Worm (Caenorhabditis elegans) whole organism, L1 larva: ENCODE measurements around the gene R07B1.11.

Experiments used
- fkh-10 ChIP-seq: sonication (generic microtip); optimal IDR thresholded peaks from 2 replicates; lab custom pipeline; 2017; ENCODE audit warnings: missing biosample characterization, missing genetic modification reagents, missing genetic modification characterization
- lin-13 ChIP-seq: fragments of 150-350 bp; optimal IDR thresholded peaks from 2 replicates; lab custom pipeline; 2014; ENCODE audit warnings: missing biosample characterization, missing genetic modification reagents, missing genetic modification characterization
- nhr-28 ChIP-seq: fragments of 150-350 bp; optimal IDR thresholded peaks from 2 replicates; lab custom pipeline; 2014; ENCODE audit warnings: missing biosample characterization, missing genetic modification characterization
- pag-3 ChIP-seq: sonication (generic microtip); optimal IDR thresholded peaks from 2 replicates; lab custom pipeline; 2017; ENCODE audit warnings: missing genetic modification characterization, mild to moderate bottlenecking, missing compliant biosample characterization, antibody characterized with exemption, borderline replicate concordance; ENCODE audit not compliant: insufficient read depth
- pqm-1 ChIP-seq: sonication (generic microtip); optimal IDR thresholded peaks from 3 replicates; lab custom pipeline; 2017; ENCODE audit warnings: missing biosample characterization, missing genetic modification characterization
- unc-130 ChIP-seq: fragments of 150-350 bp; optimal IDR thresholded peaks from 2 replicates; lab custom pipeline; 2017; ENCODE audit warnings: missing biosample characterization, missing genetic modification characterization, inconsistent platforms

- TF ChIP-seq lin-13 (GFP tag; lab: Kevin White, UChicago) (no peak), pag-3 (tag; lab: Kevin White, UChicago) (no peak), pqm-1 (no peak), nhr-28 (tag; lab: Kevin White, UChicago) (no peak), fkh-10 (GFP tag; lab: Kevin White, UChicago) (peak; percentile 96), unc-130 (tag; lab: Kevin White, UChicago) (no peak)
These were observed 49.2 kb upstream of the R07B1.11 start, which contains the start of gene lgc-47 for ce11 chrX:9807377-9808048.
